Fruit fly (Drosophila melanogaster) whole organism, embryonic: Measurements from ENCODE around the gene CG4631.

Experiments
- Atf3 ChIP-seq: fragments of 200-800 bp; sonication (Bioruptor generic); optimal IDR thresholded peaks from 3 replicates; lab custom pipeline; 2016; ENCODE audit warnings: missing biosample characterization, missing genetic modification characterization
- B-H2 ChIP-seq: fragments of 200-800 bp; sonication (Bioruptor generic); optimal IDR thresholded peaks from 2 replicates; lab custom pipeline; 2018; ENCODE audit warnings: missing biosample characterization, mild to moderate bottlenecking, missing genetic modification characterization
- CG10565 ChIP-seq: fragments of 200-800 bp; sonication (Bioruptor generic); optimal IDR thresholded peaks from 3 replicates; lab custom pipeline; 2016; ENCODE audit warnings: missing biosample characterization, mild to moderate bottlenecking, missing genetic modification characterization
- CG12219 ChIP-seq: fragments of 200-800 bp; sonication (Bioruptor generic); optimal IDR thresholded peaks from 3 replicates; lab custom pipeline; 2018; ENCODE audit warnings: missing biosample characterization, mild to moderate bottlenecking, missing genetic modification characterization
- CG12744 ChIP-seq: fragments of 200-800 bp; sonication (Bioruptor generic); optimal IDR thresholded peaks from 2 replicates; lab custom pipeline; 2016; ENCODE audit warnings: missing biosample characterization, missing genetic modification characterization
- CG14441 ChIP-seq: fragments of 200-800 bp; sonication (Bioruptor generic); IDR thresholded peaks from 2 replicates; pipeline ENCODE4 v1.3.6; 2022; ENCODE audit warnings: missing biosample characterization, missing genetic modification characterization
- CG16813 ChIP-seq: fragments of 200-800 bp; sonication (Bioruptor generic); IDR thresholded peaks from 3 replicates; pipeline ENCODE4 v1.3.6; 2022; ENCODE audit warnings: missing biosample characterization, missing genetic modification characterization; ENCODE audit not compliant: partially characterized antibody
- CG17568 ChIP-seq: fragments of 200-800 bp; sonication (Bioruptor generic); optimal IDR thresholded peaks from 2 replicates; lab custom pipeline; 2018; ENCODE audit warnings: missing biosample characterization, mild to moderate bottlenecking, missing genetic modification characterization, moderate library complexity
- CG2120 ChIP-seq: fragments of 200-800 bp; sonication (Bioruptor generic); optimal IDR thresholded peaks from 3 replicates; lab custom pipeline; 2016; ENCODE audit warnings: missing biosample characterization, missing genetic modification characterization
- CG2129 ChIP-seq: fragments of 200-800 bp; sonication (Bioruptor generic); IDR thresholded peaks from 2 replicates; pipeline ENCODE4 v1.3.6; 2022; ENCODE audit warnings: missing biosample characterization, missing genetic modification characterization; ENCODE audit not compliant: partially characterized antibody
- CG30403 ChIP-seq: fragments of 200-800 bp; sonication (Bioruptor generic); optimal IDR thresholded peaks from 3 replicates; lab custom pipeline; 2016; ENCODE audit warnings: missing biosample characterization, missing genetic modification characterization
- CG3065 ChIP-seq: fragments of 200-800 bp; sonication (Bioruptor generic); optimal IDR thresholded peaks from 2 replicates; lab custom pipeline; 2016; ENCODE audit warnings: missing biosample characterization, missing genetic modification characterization
- CG3163 ChIP-seq: fragments of 200-800 bp; sonication (Bioruptor generic); optimal IDR thresholded peaks from 3 replicates; lab custom pipeline; 2016; ENCODE audit warnings: missing biosample characterization, missing genetic modification characterization
- CG3407 ChIP-seq: fragments of 200-800 bp; sonication (Bioruptor generic); optimal IDR thresholded peaks from 2 replicates; lab custom pipeline; 2018; ENCODE audit warnings: missing biosample characterization, mild to moderate bottlenecking, missing genetic modification characterization
- CG4282 ChIP-seq: fragments of 200-800 bp; sonication (Bioruptor generic); optimal IDR thresholded peaks from 2 replicates; lab custom pipeline; 2016; ENCODE audit warnings: missing biosample characterization, missing genetic modification characterization
- CG4707 ChIP-seq: fragments of 200-800 bp; sonication (Bioruptor generic); optimal IDR thresholded peaks from 2 replicates; lab custom pipeline; 2018; ENCODE audit warnings: missing biosample characterization, mild to moderate bottlenecking, missing genetic modification characterization, moderate library complexity
- CG5180 ChIP-seq: fragments of 200-800 bp; sonication (Bioruptor generic); optimal IDR thresholded peaks from 3 replicates; lab custom pipeline; 2017; ENCODE audit warnings: missing biosample characterization, missing genetic modification characterization, mild to moderate bottlenecking, moderate library complexity, missing genetic modification reagents
- D19A ChIP-seq: fragments of 200-800 bp; optimal IDR thresholded peaks from 3 replicates; lab custom pipeline; 2019; ENCODE audit warnings: missing biosample characterization, mild to moderate bottlenecking, missing genetic modification characterization, moderate library complexity
- HmgZ ChIP-seq: fragments of 200-800 bp; sonication (Bioruptor generic); optimal IDR thresholded peaks from 2 replicates; lab custom pipeline; 2018; ENCODE audit warnings: missing biosample characterization, mild to moderate bottlenecking, missing genetic modification characterization
- Hr39 ChIP-seq: fragments of >200 bp; optimal IDR thresholded peaks from 2 replicates; lab custom pipeline; 2017
- MBD-R2 ChIP-seq: fragments of 200-800 bp; sonication (Bioruptor generic); IDR thresholded peaks from 2 replicates; pipeline ENCODE4 v1.3.6; 2022; ENCODE audit warnings: missing biosample characterization, missing genetic modification characterization
- Oli ChIP-seq: fragments of 200-800 bp; sonication (Bioruptor generic); optimal IDR thresholded peaks from 2 replicates; lab custom pipeline; 2018; ENCODE audit warnings: missing biosample characterization, mild to moderate bottlenecking, missing genetic modification characterization, moderate library complexity
- Spps ChIP-seq: fragments of 200-800 bp; sonication (Bioruptor generic); optimal IDR thresholded peaks from 2 replicates; lab custom pipeline; 2018; ENCODE audit warnings: missing biosample characterization, mild to moderate bottlenecking, missing genetic modification characterization
- Ssrp ChIP-seq: fragments of 200-800 bp; sonication (Bioruptor generic); optimal IDR thresholded peaks from 2 replicates; lab custom pipeline; 2018; ENCODE audit warnings: missing biosample characterization, mild to moderate bottlenecking, missing genetic modification characterization, moderate library complexity
- Vsx1 ChIP-seq: fragments of 200-800 bp; sonication (Bioruptor generic); optimal IDR thresholded peaks from 2 replicates; lab custom pipeline; 2017; ENCODE audit warnings: missing biosample characterization, mild to moderate bottlenecking, missing genetic modification characterization, missing genetic modification reagents
- YL-1 ChIP-seq: fragments of 200-800 bp; sonication (Bioruptor generic); optimal IDR thresholded peaks from 3 replicates; lab custom pipeline; 2017; ENCODE audit warnings: missing biosample characterization, mild to moderate bottlenecking, missing genetic modification characterization
- crc ChIP-seq: fragments of 200-800 bp; sonication (Bioruptor generic); optimal IDR thresholded peaks from 2 replicates; lab custom pipeline; 2016; ENCODE audit warnings: missing biosample characterization, missing genetic modification characterization
- croc ChIP-seq: fragments of 200-800 bp; sonication (Bioruptor generic); conservative IDR thresholded peaks from 3 replicates; pipeline ENCODE4 v1.3.6; 2022; ENCODE audit warnings: missing biosample characterization, missing genetic modification characterization
- dysf ChIP-seq: fragments of 200-800 bp; sonication (Bioruptor generic); IDR thresholded peaks from 3 replicates; pipeline ENCODE4 v1.3.6; 2022; ENCODE audit warnings: missing biosample characterization, missing genetic modification characterization
- ftz-f1 ChIP-seq: fragments of 200-800 bp; sonication (Bioruptor generic); optimal IDR thresholded peaks from 2 replicates; lab custom pipeline; 2016; ENCODE audit warnings: missing biosample characterization, missing genetic modification characterization
- gcm ChIP-seq: fragments of 200-800 bp; sonication (Bioruptor generic); optimal IDR thresholded peaks from 2 replicates; lab custom pipeline; 2019; ENCODE audit warnings: missing biosample characterization, mild to moderate bottlenecking, missing genetic modification characterization, moderate library complexity
- jumu ChIP-seq: fragments of 200-800 bp; sonication (Bioruptor generic); optimal IDR thresholded peaks from 3 replicates; lab custom pipeline; 2016; ENCODE audit warnings: missing biosample characterization, missing genetic modification characterization
- lilli ChIP-seq: fragments of 200-800 bp; sonication (Bioruptor generic); optimal IDR thresholded peaks from 3 replicates; lab custom pipeline; 2016; ENCODE audit warnings: missing biosample characterization, missing genetic modification characterization
- onecut ChIP-seq: fragments of 200-800 bp; sonication (Bioruptor generic); IDR thresholded peaks from 2 replicates; pipeline ENCODE4 v1.3.6; 2022; ENCODE audit warnings: missing biosample characterization, missing genetic modification characterization
- peb ChIP-seq: fragments of 200-800 bp; sonication (Bioruptor generic); IDR thresholded peaks from 2 replicates; pipeline ENCODE4 v1.3.6; 2022; ENCODE audit warnings: missing biosample characterization, missing genetic modification characterization
- phol ChIP-seq: fragments of 200-800 bp; sonication (Bioruptor generic); optimal IDR thresholded peaks from 3 replicates; lab custom pipeline; 2018; ENCODE audit warnings: missing biosample characterization, mild to moderate bottlenecking, missing genetic modification characterization, moderate library complexity
- sens-2 ChIP-seq: fragments of 200-800 bp; sonication (Bioruptor generic); IDR thresholded peaks from 2 replicates; pipeline ENCODE4 v1.3.6; 2022; ENCODE audit warnings: missing biosample characterization, missing genetic modification characterization
- sr ChIP-seq: fragments of 200-800 bp; sonication (Bioruptor generic); IDR thresholded peaks from 3 replicates; pipeline ENCODE4 v1.3.6; 2022; ENCODE audit warnings: missing biosample characterization, missing genetic modification characterization
- yki ChIP-seq: fragments of >200 bp; optimal IDR thresholded peaks from 3 replicates; lab custom pipeline; 2018
- zen ChIP-seq: fragments of 200-800 bp; sonication (Bioruptor generic); optimal IDR thresholded peaks from 3 replicates; lab custom pipeline; 2018; ENCODE audit warnings: missing biosample characterization, mild to moderate bottlenecking, missing genetic modification characterization, moderate library complexity
- zen2 ChIP-seq: fragments of 200-800 bp; sonication (Bioruptor generic); IDR thresholded peaks from 3 replicates; pipeline ENCODE4 v1.3.6; 2022; ENCODE audit warnings: missing biosample characterization, missing genetic modification characterization; ENCODE audit not compliant: partially characterized antibody

CG4631 gene

dm6 chr2L:16591934-16592333, 15.2 kb upstream of the CG4631 start (continued):
- TF ChIP-seq CG12744 (no peak), ftz-f1 (no peak), onecut (GFP tag; lab: Robert Waterston, UW) (peak; percentile 12; the same call in 1 of the 2 replicates), zen (tag; lab: Kevin White, UChicago) (no peak), CG16813 (GFP tag; lab: Robert Waterston, UW) (no peak), HmgZ (tag; lab: Kevin White, UChicago) (no peak)

- no peak for TF ChIP-seq peb (GFP tag; lab: Robert Waterston, UW)
- TF ChIP-seq D19A (tag; lab: Kevin White, UChicago), result peak; percentile 67
- TF ChIP-seq, all 482 proteins: peak for 1
Observed at dm6 chr2L:16593895-16594468, 13.2 kb upstream of the CG4631 start.

dm6 chr2L:16594628-16595027, 12.5 kb upstream of the CG4631 start:
- TF ChIP-seq gcm (GFP tag; lab: Kevin White, UChicago) (peak; percentile 23), B-H2 (GFP tag; lab: Kevin White, UChicago) (no peak)

- TF ChIP-seq zen2 (GFP tag; lab: Robert Waterston, UW), result no peak
- TF ChIP-seq CG14441 (GFP tag; lab: Robert Waterston, UW), result no peak
- no peak for TF ChIP-seq sr (GFP tag; lab: Robert Waterston, UW)
- TF ChIP-seq lilli (GFP tag; lab: Kevin White, UChicago), result no peak
- TF ChIP-seq CG30403 (GFP tag; lab: Kevin White, UChicago), result no peak
- TF ChIP-seq croc (GFP tag; lab: Robert Waterston, UW), result no peak
- no peak for TF ChIP-seq CG2129 (GFP tag; lab: Robert Waterston, UW)
Observed at dm6 chr2L:16595938-16596337, 11.2 kb upstream of the CG4631 start.

dm6 chr2L:16597798-16598737, 9.1 kb upstream of the CG4631 start:
- TF ChIP-seq CG3163 (GFP tag; lab: Kevin White, UChicago), result peak; percentile 17
- no peak for TF ChIP-seq CG5180 (GFP tag; lab: Kevin White, UChicago)
- peak; percentile 68 for TF ChIP-seq phol
- peak; percentile 4 for TF ChIP-seq Vsx1
- TF ChIP-seq jumu (GFP tag; lab: Kevin White, UChicago), result peak; percentile 28
- TF ChIP-seq MBD-R2, result no peak
- peak; percentile 66 for TF ChIP-seq gcm (GFP tag; lab: Kevin White, UChicago)
- peak; percentile 48; the same call in 1 of the 2 replicates for TF ChIP-seq sens-2
- TF ChIP-seq Ssrp (tag; lab: Kevin White, UChicago), result peak; percentile 72
- TF ChIP-seq Atf3, result peak; percentile 73
- TF ChIP-seq Spps (tag; lab: Kevin White, UChicago), result peak; percentile 33
- peak; percentile 64 for TF ChIP-seq CG3407
- no peak for TF ChIP-seq CG10565 (GFP tag; lab: Kevin White, UChicago)
- no peak for TF ChIP-seq YL-1
- TF ChIP-seq crc (GFP tag; lab: Kevin White, UChicago), result no peak
- no peak for TF ChIP-seq CG4282 (GFP tag; lab: Kevin White, UChicago)
- peak; percentile 73 for TF ChIP-seq Oli (tag; lab: Kevin White, UChicago)
- TF ChIP-seq yki (lab: Kevin White, UChicago), result no peak
- no peak for TF ChIP-seq CG2120 (GFP tag; lab: Kevin White, UChicago)
- peak; percentile 61 for TF ChIP-seq CG4707 (GFP tag; lab: Kevin White, UChicago)
- TF ChIP-seq dysf (GFP tag; lab: Robert Waterston, UW), result no peak; the same call in 2 of the 3 replicates
- TF ChIP-seq CG3065, result peak; percentile 18
- TF ChIP-seq CG14441 (GFP tag; lab: Robert Waterston, UW), result no peak
- TF ChIP-seq CG17568 (GFP tag; lab: Kevin White, UChicago), result peak; percentile 34
- TF ChIP-seq Hr39 (lab: Kevin White, UChicago), result no peak
- TF ChIP-seq CG12219 (GFP tag; lab: Kevin White, UChicago), result peak; percentile 60
